Fruit fly (Drosophila melanogaster): Measurements from ENCODE around the gene CG45690.

DNA sequence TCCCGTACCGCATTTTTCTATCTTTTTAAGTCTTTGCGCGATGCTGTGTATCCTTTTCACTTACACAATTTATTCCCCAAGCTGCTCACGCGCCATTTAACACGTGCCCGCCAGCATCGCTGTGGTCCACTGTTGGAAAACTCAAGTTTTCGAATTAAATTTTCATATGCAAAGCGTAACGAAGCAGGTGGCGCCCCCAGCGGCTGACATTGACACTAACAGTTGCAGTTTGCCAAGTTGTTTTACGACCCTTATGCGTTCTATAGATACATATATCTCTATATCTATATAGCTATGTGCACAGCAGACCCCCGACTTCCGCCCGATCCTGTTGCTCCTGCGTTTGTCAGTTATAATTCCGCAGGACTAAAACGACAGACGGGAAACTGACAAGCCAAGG is 32.1 kb upstream of the CG45690 start:
- TF ChIP-seq Hr38 (GFP tag; optimal IDR thresholded peaks at IDR 0.05) (no peak), vri (GFP tag; optimal IDR thresholded peaks at IDR 0.05) (no peak), CG6854 (GFP tag; optimal IDR thresholded peaks at IDR 0.05) (no peak), CG8119 (GFP tag; IDR thresholded peaks at IDR 0.05) (no peak), CG8632 (GFP tag; optimal IDR thresholded peaks at IDR 0.05) (no peak)
